Worm (Caenorhabditis elegans) whole organism, midembryonic: ENCODE results near the gene Y43F8B.13.

Source experiments
- T22C8.4 ChIP-seq: fragments of 200-800 bp; sonication (Bioruptor generic); IDR thresholded peaks from 2 replicates; pipeline ENCODE4 v1.3.6; 2022; ENCODE audit warnings: missing genetic modification characterization, missing compliant biosample characterization
- cog-1 ChIP-seq: sonication (generic microtip); optimal IDR thresholded peaks from 2 replicates; lab custom pipeline; 2016; ENCODE audit warnings: missing genetic modification characterization, missing compliant biosample characterization
- flt-1 ChIP-seq: fragments of 200-800 bp; sonication (Bioruptor generic); IDR thresholded peaks from 2 replicates; pipeline ENCODE4 v1.3.6; 2022; ENCODE audit warnings: missing genetic modification characterization, missing compliant biosample characterization
- klf-2 ChIP-seq: fragments of 200-800 bp; sonication (Bioruptor generic); conservative IDR thresholded peaks from 2 replicates; pipeline ENCODE4 v1.3.6; 2022; ENCODE audit warnings: missing genetic modification reagents, missing genetic modification characterization, missing compliant biosample characterization
- med-1 ChIP-seq: sonication (generic microtip); optimal IDR thresholded peaks from 2 replicates; lab custom pipeline; 2017; ENCODE audit warnings: missing genetic modification characterization, mild to moderate bottlenecking, missing compliant biosample characterization, antibody characterized with exemption, missing genetic modification reagents; ENCODE audit not compliant: insufficient read depth
- ref-1 ChIP-seq: fragments of 200-800 bp; sonication (Bioruptor generic); conservative IDR thresholded peaks from 2 replicates; pipeline ENCODE4 v1.3.6; 2022; ENCODE audit warnings: missing genetic modification reagents, missing genetic modification characterization, missing compliant biosample characterization
- tab-1 ChIP-seq: fragments of 200-800 bp; sonication (Bioruptor generic); IDR thresholded peaks from 2 replicates; pipeline ENCODE4 v1.3.6; 2022; ENCODE audit warnings: missing genetic modification characterization, missing compliant biosample characterization
- ztf-23 ChIP-seq: fragments of 200-800 bp; sonication (Bioruptor generic); IDR thresholded peaks from 2 replicates; pipeline ENCODE4 v1.3.6; 2022; ENCODE audit warnings: missing genetic modification reagents, missing genetic modification characterization, missing compliant biosample characterization
- ztf-29 ChIP-seq: fragments of 200-800 bp; sonication (Bioruptor generic); IDR thresholded peaks from 2 replicates; pipeline ENCODE4 v1.3.6; 2022; ENCODE audit warnings: missing genetic modification reagents, missing genetic modification characterization, missing compliant biosample characterization

The Y43F8B.13 gene

ce11 chrV:19432030-19432429 is 23.7 kb upstream of the Y43F8B.13 start:
- TF ChIP-seq tab-1 (GFP tag; lab: Robert Waterston, UW) (no peak), ref-1 (GFP tag; lab: Robert Waterston, UW) (no peak), med-1 (GFP tag; lab: Kevin White, UChicago) (no peak), cog-1 (tag; lab: Kevin White, UChicago) (no peak), klf-2 (GFP tag; lab: Robert Waterston, UW) (no peak), T22C8.4 (GFP tag; lab: Robert Waterston, UW) (no peak), ztf-23 (GFP tag; lab: Robert Waterston, UW) (no peak), flt-1 (no peak), ztf-29 (no peak)

- TF ChIP-seq klf-2 (GFP tag; lab: Robert Waterston, UW) = no peak
- TF ChIP-seq med-1 (GFP tag; lab: Kevin White, UChicago) = no peak
- TF ChIP-seq ref-1 (GFP tag; lab: Robert Waterston, UW) = no peak
- no peak for TF ChIP-seq flt-1
- TF ChIP-seq tab-1 (GFP tag; lab: Robert Waterston, UW) = no peak
- TF ChIP-seq cog-1 (tag; lab: Kevin White, UChicago) = no peak
Observed at ce11 chrV:19432972-19433371, 22.8 kb upstream of the Y43F8B.13 start, which contains the start of gene C25F9.11. TSS of gene C25F9.11 (minus strand) at chrV:19433072.

ce11 chrV:19433806-19434437 is 21.8 kb upstream of the Y43F8B.13 start, which contains the start of gene C25F9.16:
TSS of gene C25F9.16 (plus strand) at chrV:19434387.
- TF ChIP-seq flt-1 (no peak), ref-1 (GFP tag; lab: Robert Waterston, UW) (no peak), klf-2 (GFP tag; lab: Robert Waterston, UW) (no peak), ztf-23 (GFP tag; lab: Robert Waterston, UW) (no peak), ztf-29 (no peak), med-1 (GFP tag; lab: Kevin White, UChicago) (no peak), T22C8.4 (GFP tag; lab: Robert Waterston, UW) (no peak), tab-1 (GFP tag; lab: Robert Waterston, UW) (no peak), cog-1 (tag; lab: Kevin White, UChicago) (no peak)

- TF ChIP-seq T22C8.4 (GFP tag; lab: Robert Waterston, UW) = no peak
- no peak for TF ChIP-seq cog-1 (tag; lab: Kevin White, UChicago)
- no peak for TF ChIP-seq ztf-23 (GFP tag; lab: Robert Waterston, UW)
- no peak for TF ChIP-seq med-1 (GFP tag; lab: Kevin White, UChicago)
- no peak for TF ChIP-seq tab-1 (GFP tag; lab: Robert Waterston, UW)
- no peak for TF ChIP-seq ref-1 (GFP tag; lab: Robert Waterston, UW)
- TF ChIP-seq flt-1 = no peak
- no peak for TF ChIP-seq ztf-29
- TF ChIP-seq klf-2 (GFP tag; lab: Robert Waterston, UW) = no peak
Observed at ce11 chrV:19436307-19436706, 19.4 kb upstream of the Y43F8B.13 start, which contains the start of gene C25F9.14. TSS of gene C25F9.14 (plus strand) at chrV:19436484.

ce11 chrV:19443599-19443998 is 12.2 kb upstream of the Y43F8B.13 start:
- TF ChIP-seq klf-2 (GFP tag; lab: Robert Waterston, UW) (no peak), ztf-23 (GFP tag; lab: Robert Waterston, UW) (no peak), T22C8.4 (GFP tag; lab: Robert Waterston, UW) (no peak), med-1 (GFP tag; lab: Kevin White, UChicago) (no peak), ref-1 (GFP tag; lab: Robert Waterston, UW) (no peak), ztf-29 (no peak), cog-1 (tag; lab: Kevin White, UChicago) (no peak), flt-1 (no peak), tab-1 (GFP tag; lab: Robert Waterston, UW) (no peak)

- TF ChIP-seq med-1 (GFP tag; lab: Kevin White, UChicago) = no peak
- TF ChIP-seq flt-1 = no peak
- no peak for TF ChIP-seq tab-1 (GFP tag; lab: Robert Waterston, UW)
- TF ChIP-seq ztf-23 (GFP tag; lab: Robert Waterston, UW) = no peak
- no peak for TF ChIP-seq ztf-29
- TF ChIP-seq klf-2 (GFP tag; lab: Robert Waterston, UW) = no peak
- no peak for TF ChIP-seq cog-1 (tag; lab: Kevin White, UChicago)
- TF ChIP-seq T22C8.4 (GFP tag; lab: Robert Waterston, UW) = no peak
- TF ChIP-seq ref-1 (GFP tag; lab: Robert Waterston, UW) = no peak
Observed at ce11 chrV:19445442-19445841, 10.3 kb upstream of the Y43F8B.13 start, which contains the start of gene M04C3.1. TSS of gene M04C3.1 (minus strand) at chrV:19445605.

- no peak for TF ChIP-seq flt-1
- TF ChIP-seq klf-2 (GFP tag; lab: Robert Waterston, UW) = no peak
- TF ChIP-seq ztf-23 (GFP tag; lab: Robert Waterston, UW) = no peak
- TF ChIP-seq tab-1 (GFP tag; lab: Robert Waterston, UW) = no peak
- TF ChIP-seq med-1 (GFP tag; lab: Kevin White, UChicago) = no peak
- TF ChIP-seq T22C8.4 (GFP tag; lab: Robert Waterston, UW) = no peak
- no peak for TF ChIP-seq ztf-29
- TF ChIP-seq cog-1 (tag; lab: Kevin White, UChicago) = no peak
- no peak for TF ChIP-seq ref-1 (GFP tag; lab: Robert Waterston, UW)
Observed at ce11 chrV:19448805-19449204, 6.9 kb upstream of the Y43F8B.13 start, which contains the start of gene M04C3.2. TSS of gene M04C3.2 (minus strand) at chrV:19448905.

- no peak for TF ChIP-seq cog-1 (tag; lab: Kevin White, UChicago)
- TF ChIP-seq med-1 (GFP tag; lab: Kevin White, UChicago) = no peak
- no peak for TF ChIP-seq T22C8.4 (GFP tag; lab: Robert Waterston, UW)
- no peak for TF ChIP-seq ref-1 (GFP tag; lab: Robert Waterston, UW)
- no peak for TF ChIP-seq ztf-29
- no peak for TF ChIP-seq tab-1 (GFP tag; lab: Robert Waterston, UW)
- TF ChIP-seq flt-1 = no peak
- no peak for TF ChIP-seq ztf-23 (GFP tag; lab: Robert Waterston, UW)
- TF ChIP-seq klf-2 (GFP tag; lab: Robert Waterston, UW) = no peak
Observed at ce11 chrV:19449544-19449943, 6.2 kb upstream of the Y43F8B.13 start, which contains the start of gene M04C3.5. TSS of gene M04C3.5 (plus strand) at chrV:19449733.

ce11 chrV:19457120-19457519 is 1.4 kb downstream of the Y43F8B.13 start, which contains the start of gene Y43F8B.24:
TSS of gene Y43F8B.24 (plus strand) at chrV:19457420.
- no peak for TF ChIP-seq ztf-23 (GFP tag; lab: Robert Waterston, UW)
- no peak for TF ChIP-seq cog-1 (tag; lab: Kevin White, UChicago)
- TF ChIP-seq ref-1 (GFP tag; lab: Robert Waterston, UW) = no peak
- TF ChIP-seq flt-1 = no peak
- TF ChIP-seq tab-1 (GFP tag; lab: Robert Waterston, UW) = no peak
- no peak for TF ChIP-seq ztf-29
- no peak for TF ChIP-seq med-1 (GFP tag; lab: Kevin White, UChicago)
- TF ChIP-seq klf-2 (GFP tag; lab: Robert Waterston, UW) = no peak
- no peak for TF ChIP-seq T22C8.4 (GFP tag; lab: Robert Waterston, UW)
